Worm (Caenorhabditis elegans) whole organism, midembryonic: ENCODE measurements around the gene appg-1.

Experiments used
- T22C8.4 ChIP-seq: fragments of 200-800 bp; sonication (Bioruptor generic); IDR thresholded peaks from 2 replicates; pipeline ENCODE4 v1.3.6; 2022; ENCODE audit warnings: missing genetic modification characterization, missing compliant biosample characterization
- cog-1 ChIP-seq: sonication (generic microtip); optimal IDR thresholded peaks from 2 replicates; lab custom pipeline; 2016; ENCODE audit warnings: missing genetic modification characterization, missing compliant biosample characterization
- flt-1 ChIP-seq: fragments of 200-800 bp; sonication (Bioruptor generic); IDR thresholded peaks from 2 replicates; pipeline ENCODE4 v1.3.6; 2022; ENCODE audit warnings: missing genetic modification characterization, missing compliant biosample characterization
- med-1 ChIP-seq: sonication (generic microtip); optimal IDR thresholded peaks from 2 replicates; lab custom pipeline; 2017; ENCODE audit warnings: missing genetic modification characterization, mild to moderate bottlenecking, missing compliant biosample characterization, antibody characterized with exemption, missing genetic modification reagents; ENCODE audit not compliant: insufficient read depth
- ref-1 ChIP-seq: fragments of 200-800 bp; sonication (Bioruptor generic); conservative IDR thresholded peaks from 2 replicates; pipeline ENCODE4 v1.3.6; 2022; ENCODE audit warnings: missing genetic modification reagents, missing genetic modification characterization, missing compliant biosample characterization
- tab-1 ChIP-seq: fragments of 200-800 bp; sonication (Bioruptor generic); IDR thresholded peaks from 2 replicates; pipeline ENCODE4 v1.3.6; 2022; ENCODE audit warnings: missing genetic modification characterization, missing compliant biosample characterization
- ztf-23 ChIP-seq: fragments of 200-800 bp; sonication (Bioruptor generic); IDR thresholded peaks from 2 replicates; pipeline ENCODE4 v1.3.6; 2022; ENCODE audit warnings: missing genetic modification reagents, missing genetic modification characterization, missing compliant biosample characterization
- ztf-29 ChIP-seq: fragments of 200-800 bp; sonication (Bioruptor generic); IDR thresholded peaks from 2 replicates; pipeline ENCODE4 v1.3.6; 2022; ENCODE audit warnings: missing genetic modification reagents, missing genetic modification characterization, missing compliant biosample characterization

ce11 chrII:10373016-10373415, 47.2 kb downstream of the appg-1 start:
- TF ChIP-seq ztf-23 (GFP tag; lab: Robert Waterston, UW) (no peak), flt-1 (GFP tag; lab: Robert Waterston, UW) (no peak), ref-1 (no peak), cog-1 (tag; lab: Kevin White, UChicago) (no peak), ztf-29 (no peak), tab-1 (GFP tag; lab: Robert Waterston, UW) (no peak), med-1 (GFP tag; lab: Kevin White, UChicago) (no peak), T22C8.4 (GFP tag; lab: Robert Waterston, UW) (no peak)
